Worm (Caenorhabditis elegans) whole organism, late embryonic: ENCODE measurements around the gene F19G12.1.

ENCODE experiments used
- C38D4.7 ChIP-seq: fragments of 200-800 bp; sonication (Bioruptor generic); optimal IDR thresholded peaks from 2 replicates; lab custom pipeline; 2018; ENCODE audit warnings: mild to moderate bottlenecking, missing genetic modification characterization, moderate library complexity, missing compliant biosample characterization
- F13H6.1 ChIP-seq: sonication (generic microtip); optimal IDR thresholded peaks from 2 replicates; lab custom pipeline; 2016; ENCODE audit warnings: missing genetic modification characterization, missing compliant biosample characterization
- K09A11.1 ChIP-seq: sonication (generic microtip); optimal IDR thresholded peaks from 2 replicates; lab custom pipeline; 2017; ENCODE audit warnings: antibody characterized with exemption, mild to moderate bottlenecking, missing genetic modification characterization, missing compliant biosample characterization; ENCODE audit not compliant: insufficient read depth
- T23F11.4 ChIP-seq: fragments of 200-800 bp; sonication (Bioruptor generic); optimal IDR thresholded peaks from 2 replicates; lab custom pipeline; 2018; ENCODE audit warnings: mild to moderate bottlenecking, missing genetic modification characterization, missing compliant biosample characterization
- ahr-1 ChIP-seq: sonication (generic microtip); optimal IDR thresholded peaks from 2 replicates; lab custom pipeline; 2016; ENCODE audit warnings: missing genetic modification characterization, missing compliant biosample characterization
- ama-1 ChIP-seq: fragments of 150-350 bp; optimal IDR thresholded peaks from 2 replicates; lab custom pipeline; 2014
- ceh-14 ChIP-seq: sonication (generic microtip); optimal IDR thresholded peaks from 2 replicates; lab custom pipeline; 2016; ENCODE audit warnings: missing genotype, missing genetic modification characterization, missing compliant biosample characterization
- ceh-19 ChIP-seq: fragments of 200-800 bp; sonication (Bioruptor generic); optimal IDR thresholded peaks from 2 replicates; lab custom pipeline; 2018; ENCODE audit warnings: mild to moderate bottlenecking, missing genetic modification characterization, missing compliant biosample characterization
- ceh-22 ChIP-seq: sonication (generic microtip); optimal IDR thresholded peaks from 2 replicates; lab custom pipeline; 2017; ENCODE audit warnings: missing biosample characterization, missing genetic modification characterization
- ceh-24 ChIP-seq: sonication (generic microtip); optimal IDR thresholded peaks from 2 replicates; lab custom pipeline; 2016; ENCODE audit warnings: mild to moderate bottlenecking, missing genetic modification characterization, missing compliant biosample characterization
- ceh-45 ChIP-seq: fragments of 200-800 bp; sonication (Bioruptor generic); IDR thresholded peaks from 2 replicates; pipeline ENCODE4 v1.3.6; 2022; ENCODE audit warnings: missing genetic modification reagents, missing genetic modification characterization, missing compliant biosample characterization
- elt-2 ChIP-seq: sonication (generic microtip); optimal IDR thresholded peaks from 2 replicates; lab custom pipeline; 2016; ENCODE audit warnings: missing genetic modification reagents, missing genetic modification characterization, missing compliant biosample characterization
- elt-4 ChIP-seq: sonication (generic microtip); optimal IDR thresholded peaks from 2 replicates; lab custom pipeline; 2016; ENCODE audit warnings: missing genetic modification characterization, missing compliant biosample characterization
- ets-4 ChIP-seq: sonication (generic microtip); optimal IDR thresholded peaks from 2 replicates; lab custom pipeline; 2016; ENCODE audit warnings: missing genetic modification characterization, missing compliant biosample characterization
- eyg-1 ChIP-seq: sonication (generic microtip); optimal IDR thresholded peaks from 2 replicates; lab custom pipeline; 2016; ENCODE audit warnings: missing genotype, missing genetic modification characterization, missing compliant biosample characterization
- fax-1 ChIP-seq: sonication (generic microtip); optimal IDR thresholded peaks from 2 replicates; lab custom pipeline; 2016; ENCODE audit warnings: missing genotype, missing genetic modification characterization, missing compliant biosample characterization
- fkh-10 ChIP-seq: fragments of 150-350 bp; optimal IDR thresholded peaks from 2 replicates; lab custom pipeline; 2014; ENCODE audit warnings: missing biosample characterization, missing genetic modification reagents, missing genetic modification characterization
- fkh-6 ChIP-seq: sonication (generic microtip); optimal IDR thresholded peaks from 2 replicates; lab custom pipeline; 2016; ENCODE audit warnings: missing genetic modification characterization, missing compliant biosample characterization
- gmeb-2 ChIP-seq: sonication (generic microtip); optimal IDR thresholded peaks from 2 replicates; lab custom pipeline; 2016; ENCODE audit warnings: missing genetic modification characterization, inconsistent platforms, missing compliant biosample characterization
- hlh-13 ChIP-seq: fragments of 200-800 bp; sonication (Bioruptor generic); optimal IDR thresholded peaks from 2 replicates; lab custom pipeline; 2018; ENCODE audit warnings: mild to moderate bottlenecking, missing genetic modification characterization, missing compliant biosample characterization
- hlh-15 ChIP-seq: sonication (generic microtip); optimal IDR thresholded peaks from 2 replicates; lab custom pipeline; 2016; ENCODE audit warnings: missing genetic modification characterization, missing compliant biosample characterization
- hlh-30 ChIP-seq: sonication (generic microtip); optimal IDR thresholded peaks from 2 replicates; lab custom pipeline; 2017; ENCODE audit warnings: antibody characterized with exemption, missing genetic modification characterization, missing compliant biosample characterization; ENCODE audit not compliant: insufficient read depth
- hlh-6 ChIP-seq: sonication (generic microtip); optimal IDR thresholded peaks from 2 replicates; lab custom pipeline; 2016; ENCODE audit warnings: missing genotype, missing genetic modification characterization, missing compliant biosample characterization
- hlh-8 ChIP-seq: sonication (generic microtip); optimal IDR thresholded peaks from 2 replicates; lab custom pipeline; 2016; ENCODE audit warnings: missing genotype, missing genetic modification characterization, missing compliant biosample characterization
- lin-11 ChIP-seq: fragments of 200-800 bp; sonication (Bioruptor generic); optimal IDR thresholded peaks from 2 replicates; lab custom pipeline; 2018; ENCODE audit warnings: mild to moderate bottlenecking, missing genetic modification characterization, missing compliant biosample characterization
- madf-2 ChIP-seq: sonication (generic microtip); optimal IDR thresholded peaks from 2 replicates; lab custom pipeline; 2017; ENCODE audit warnings: missing genetic modification characterization, missing compliant biosample characterization
- mec-3 ChIP-seq: sonication (generic microtip); optimal IDR thresholded peaks from 2 replicates; lab custom pipeline; 2016; ENCODE audit warnings: borderline replicate concordance, missing genetic modification characterization, missing compliant biosample characterization
- nhr-11 ChIP-seq: fragments of 150-350 bp; optimal IDR thresholded peaks from 2 replicates; lab custom pipeline; 2014; ENCODE audit warnings: missing biosample characterization, missing genetic modification characterization
- nhr-232 ChIP-seq: sonication (generic microtip); optimal IDR thresholded peaks from 2 replicates; lab custom pipeline; 2016; ENCODE audit warnings: missing genetic modification characterization, missing compliant biosample characterization
- npax-4 ChIP-seq: sonication (generic microtip); optimal IDR thresholded peaks from 2 replicates; lab custom pipeline; 2016; ENCODE audit warnings: missing genetic modification characterization, missing compliant biosample characterization
- odd-2 ChIP-seq: sonication (generic microtip); optimal IDR thresholded peaks from 2 replicates; lab custom pipeline; 2017; ENCODE audit warnings: antibody characterized with exemption, mild to moderate bottlenecking, missing genetic modification characterization, missing compliant biosample characterization
- pat-9 ChIP-seq: fragments of 200-800 bp; sonication (Bioruptor generic); optimal IDR thresholded peaks from 2 replicates; lab custom pipeline; 2018; ENCODE audit warnings: mild to moderate bottlenecking, missing genetic modification characterization, moderate library complexity, missing compliant biosample characterization
- pha-2 ChIP-seq: sonication (generic microtip); optimal IDR thresholded peaks from 2 replicates; lab custom pipeline; 2017; ENCODE audit warnings: mild to moderate bottlenecking, missing genetic modification characterization, missing compliant biosample characterization
- pqm-1 ChIP-seq: sonication (generic microtip); optimal IDR thresholded peaks from 2 replicates; lab custom pipeline; 2016; ENCODE audit warnings: missing genetic modification characterization, missing compliant biosample characterization
- pros-1 ChIP-seq: fragments of 150-350 bp; optimal IDR thresholded peaks from 2 replicates; lab custom pipeline; 2014; ENCODE audit warnings: missing biosample characterization, missing genetic modification reagents, missing genetic modification characterization
- rnt-1 ChIP-seq: sonication (generic microtip); optimal IDR thresholded peaks from 2 replicates; lab custom pipeline; 2016; ENCODE audit warnings: missing genetic modification characterization, missing compliant biosample characterization
- sdc-2 ChIP-seq: sonication (generic microtip); optimal IDR thresholded peaks from 2 replicates; lab custom pipeline; 2016; ENCODE audit warnings: missing genotype, missing genetic modification characterization, missing compliant biosample characterization
- sox-2 ChIP-seq: fragments of 200-800 bp; sonication (Bioruptor generic); IDR thresholded peaks from 2 replicates; pipeline ENCODE4 v1.3.6; 2022; ENCODE audit warnings: missing genetic modification reagents, missing genetic modification characterization, missing compliant biosample characterization
- syd-9 ChIP-seq: sonication (generic microtip); optimal IDR thresholded peaks from 2 replicates; lab custom pipeline; 2016; ENCODE audit warnings: mild to moderate bottlenecking, missing genetic modification characterization, moderate library complexity, missing compliant biosample characterization
- tbx-2 ChIP-seq: sonication (generic microtip); optimal IDR thresholded peaks from 2 replicates; lab custom pipeline; 2016; ENCODE audit warnings: missing genetic modification characterization, missing compliant biosample characterization
- tbx-7 ChIP-seq: sonication (generic microtip); optimal IDR thresholded peaks from 2 replicates; lab custom pipeline; 2016; ENCODE audit warnings: missing genotype, missing genetic modification characterization, missing compliant biosample characterization
- unc-3 ChIP-seq, 2 experiments: fragments of 200-800 bp in 1 of 2; sonication (Bioruptor generic) in 1 of 2; sonication (generic microtip) in 1 of 2; conservative IDR thresholded peaks in 1 of 2; optimal IDR thresholded peaks in 1 of 2; 2 replicates each; pipeline versions ENCODE4 v1.3.6 to Lab custom; 2016 to 2022; ENCODE audit warnings: missing compliant biosample characterization in 2 of 2, missing genetic modification characterization in 2 of 2, missing genetic modification reagents in 1 of 2
- unc-42 ChIP-seq: sonication (generic microtip); optimal IDR thresholded peaks from 2 replicates; lab custom pipeline; 2016; ENCODE audit warnings: missing genotype, missing genetic modification characterization, missing compliant biosample characterization
- unc-55 ChIP-seq: sonication (generic microtip); optimal IDR thresholded peaks from 2 replicates; lab custom pipeline; 2017; ENCODE audit warnings: missing biosample characterization, missing genetic modification reagents, missing genetic modification characterization
- ztf-16 ChIP-seq: sonication (generic microtip); optimal IDR thresholded peaks from 2 replicates; lab custom pipeline; 2017; ENCODE audit warnings: missing genetic modification characterization, missing compliant biosample characterization

Gene F19G12.1

ce11 chrX:1393891-1394290, 36.9 kb upstream of the F19G12.1 start, which contains the start of gene F56C3.9:
Gene F56C3.9, minus strand, starts transcription at chrX:1393991.
- TF ChIP-seq rnt-1 (tag; lab: Kevin White, UChicago) = no peak
- TF ChIP-seq ceh-24 (tag; lab: Kevin White, UChicago) = no peak
- TF ChIP-seq mec-3 (tag; lab: Kevin White, UChicago) = no peak
- TF ChIP-seq fkh-6 = no peak
- TF ChIP-seq pat-9 (tag; lab: Kevin White, UChicago) = no peak
- TF ChIP-seq unc-55 (GFP tag; lab: Kevin White, UChicago) = no peak
- no peak for TF ChIP-seq gmeb-2 (tag; lab: Kevin White, UChicago)
- no peak for TF ChIP-seq madf-2 (tag; lab: Kevin White, UChicago)
- no peak for TF ChIP-seq ztf-16 (tag; lab: Kevin White, UChicago)
- no peak for TF ChIP-seq nhr-232 (tag; lab: Kevin White, UChicago)
- TF ChIP-seq ama-1 (lab: Kevin White, UChicago) = no peak
- TF ChIP-seq K09A11.1 (tag; lab: Kevin White, UChicago) = no peak
- TF ChIP-seq eyg-1 (tag; lab: Kevin White, UChicago) = no peak
- no peak for TF ChIP-seq pros-1 (tag; lab: Kevin White, UChicago)
- TF ChIP-seq pha-2 = no peak
- no peak for TF ChIP-seq ceh-22 (tag; lab: Kevin White, UChicago)
- TF ChIP-seq pqm-1 (tag; lab: Kevin White, UChicago) = no peak
- TF ChIP-seq ahr-1 (tag; lab: Kevin White, UChicago) = no peak
- TF ChIP-seq nhr-11 (tag; lab: Kevin White, UChicago) = no peak
- no peak for TF ChIP-seq fax-1 (tag; lab: Kevin White, UChicago)

ce11 chrX:1394437-1394836, 36.4 kb upstream of the F19G12.1 start:
- TF ChIP-seq odd-2 (tag; lab: Kevin White, UChicago) = no peak
- TF ChIP-seq npax-4 = no peak
- no peak for TF ChIP-seq unc-55 (GFP tag; lab: Kevin White, UChicago)
- TF ChIP-seq ceh-19 (GFP tag; lab: Kevin White, UChicago) = no peak
- TF ChIP-seq sox-2 (GFP tag; lab: Robert Waterston, UW) = no peak
- TF ChIP-seq hlh-30 (tag; lab: Kevin White, UChicago) = no peak
- TF ChIP-seq ceh-14 (tag; lab: Kevin White, UChicago) = no peak
- no peak for TF ChIP-seq hlh-15 (tag; lab: Kevin White, UChicago)

ce11 chrX:1395793-1396192, 35.0 kb upstream of the F19G12.1 start:
- TF ChIP-seq tbx-2 (tag; lab: Kevin White, UChicago) (no peak), sox-2 (GFP tag; lab: Robert Waterston, UW) (no peak), ceh-24 (tag; lab: Kevin White, UChicago) (no peak)
- TF ChIP-seq, all 69 proteins: peak for 0

ce11 chrX:1397516-1397915, 33.3 kb upstream of the F19G12.1 start, which contains the start of gene H39E20.1:
Gene H39E20.1, minus strand, starts transcription at chrX:1397616.
- TF ChIP-seq C38D4.7 (GFP tag; lab: Kevin White, UChicago) (no peak), unc-42 (no peak), elt-2 (no peak), unc-3 (GFP tag; conservative IDR thresholded peaks at IDR 0.05; lab: Robert Waterston, UW) (no peak), unc-3 (tag; optimal IDR thresholded peaks at IDR 0.05; lab: Kevin White, UChicago) (no peak)

- TF ChIP-seq ceh-14 (tag; lab: Kevin White, UChicago) (no peak), hlh-6 (tag; lab: Kevin White, UChicago) (no peak), ceh-45 (GFP tag; lab: Robert Waterston, UW) (no peak), lin-11 (tag; lab: Kevin White, UChicago) (no peak), eyg-1 (tag; lab: Kevin White, UChicago) (no peak), hlh-13 (GFP tag; lab: Kevin White, UChicago) (no peak), elt-4 (tag; lab: Kevin White, UChicago) (no peak), tbx-7 (tag; lab: Kevin White, UChicago) (no peak), ets-4 (tag; lab: Kevin White, UChicago) (no peak), madf-2 (tag; lab: Kevin White, UChicago) (no peak), T23F11.4 (GFP tag; lab: Kevin White, UChicago) (no peak), fkh-10 (GFP tag; lab: Kevin White, UChicago) (no peak), npax-4 (no peak), sdc-2 (tag; lab: Kevin White, UChicago) (no peak), F13H6.1 (no peak), syd-9 (tag; lab: Kevin White, UChicago) (no peak), pat-9 (tag; lab: Kevin White, UChicago) (no peak), hlh-8 (tag; lab: Kevin White, UChicago) (no peak), mec-3 (tag; lab: Kevin White, UChicago) (no peak), sox-2 (GFP tag; lab: Robert Waterston, UW) (no peak)
- TF ChIP-seq, all 69 proteins: peak for 0
Observed at ce11 chrX:1401259-1401658, 29.5 kb upstream of the F19G12.1 start, which contains the start of gene ZK402.5. Gene ZK402.5, minus strand, starts transcription at chrX:1401359.
